Worm (Caenorhabditis elegans): ENCODE results near the gene ncs-5.

- TF ChIP-seq lsy-2 (tag; optimal IDR thresholded peaks at IDR 0.05) (no peak), ama-1 (optimal IDR thresholded peaks at IDR 0.05) (no peak), nhr-129 (tag; optimal IDR thresholded peaks at IDR 0.05) (no peak), nhr-12 (tag; optimal IDR thresholded peaks at IDR 0.05) (no peak), skn-1 (tag; optimal IDR thresholded peaks at IDR 0.05) (no peak), lin-13 (GFP tag; optimal IDR thresholded peaks at IDR 0.05) (no peak), ceh-16 (tag; optimal IDR thresholded peaks at IDR 0.05) (no peak), nhr-25 (tag; optimal IDR thresholded peaks at IDR 0.05) (no peak), snpc-4 (tag; optimal IDR thresholded peaks at IDR 0.05) (no peak), sma-3 (GFP tag; optimal IDR thresholded peaks at IDR 0.05) (no peak)
Measured at ce11 chrV:18842468-18842867, 22.9 kb downstream of the ncs-5 start.

Measured in whole organism, L2 larva.